Fruit fly (Drosophila melanogaster): ENCODE data around the gene CG6470.

Gene CG6470

DNA sequence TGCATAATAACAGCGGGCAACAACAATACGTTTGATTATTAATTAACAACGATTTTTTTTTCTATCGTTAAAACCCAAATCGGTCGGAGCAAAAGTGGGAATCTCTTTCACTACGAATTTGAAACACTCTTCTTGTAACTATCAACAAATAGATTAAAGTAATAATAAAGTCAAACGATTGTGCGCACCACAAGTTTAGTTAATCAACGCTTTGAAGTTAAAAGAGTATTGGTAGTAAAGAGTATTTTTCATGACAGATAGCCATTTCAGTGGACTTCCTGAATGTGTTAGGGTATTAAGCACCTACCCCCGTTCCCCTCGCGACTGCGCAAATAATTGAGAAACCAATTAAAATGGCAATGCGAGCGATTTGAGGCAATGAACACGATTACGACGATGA, 32.1 kb upstream of the CG6470 start:
- TF ChIP-seq toe (GFP tag; optimal IDR thresholded peaks at IDR 0.05) (peak; percentile 50), tj (GFP tag; optimal IDR thresholded peaks at IDR 0.05) (peak; percentile 37), Hr96 (GFP tag; optimal IDR thresholded peaks at IDR 0.05) (peak; percentile 80), ovo (GFP tag; optimal IDR thresholded peaks at IDR 0.05) (no peak), Clk (GFP tag; optimal IDR thresholded peaks at IDR 0.05) (peak; percentile 18), cnc (optimal IDR thresholded peaks at IDR 0.05) (no peak), pad (GFP tag; optimal IDR thresholded peaks at IDR 0.05) (peak; percentile 53), CG12768 (GFP tag; optimal IDR thresholded peaks at IDR 0.05) (peak; percentile 69), CG11617 (GFP tag; optimal IDR thresholded peaks at IDR 0.05) (peak; percentile 52), Mnt (GFP tag; optimal IDR thresholded peaks at IDR 0.05) (peak; percentile 14), Crg-1 (GFP tag; optimal IDR thresholded peaks at IDR 0.05) (no peak), cic (GFP tag; optimal IDR thresholded peaks at IDR 0.05) (no peak), bab1 (GFP tag; optimal IDR thresholded peaks at IDR 0.05) (peak; percentile 37), CG33017 (tag; optimal IDR thresholded peaks at IDR 0.05) (peak; percentile 84), CG5204 (GFP tag; optimal IDR thresholded peaks at IDR 0.05) (peak; percentile 60), CG7045 (GFP tag; optimal IDR thresholded peaks at IDR 0.05) (peak; percentile 73), CG7101 (tag; optimal IDR thresholded peaks at IDR 0.05) (peak; percentile 91), CG14711 (tag; optimal IDR thresholded peaks at IDR 0.05) (peak; percentile 81), kay (GFP tag; ENCODE audit: borderline replicate concordance) (peak; percentile 83), CG1620 (GFP tag; optimal IDR thresholded peaks at IDR 0.05) (peak; percentile 12)

DNA sequence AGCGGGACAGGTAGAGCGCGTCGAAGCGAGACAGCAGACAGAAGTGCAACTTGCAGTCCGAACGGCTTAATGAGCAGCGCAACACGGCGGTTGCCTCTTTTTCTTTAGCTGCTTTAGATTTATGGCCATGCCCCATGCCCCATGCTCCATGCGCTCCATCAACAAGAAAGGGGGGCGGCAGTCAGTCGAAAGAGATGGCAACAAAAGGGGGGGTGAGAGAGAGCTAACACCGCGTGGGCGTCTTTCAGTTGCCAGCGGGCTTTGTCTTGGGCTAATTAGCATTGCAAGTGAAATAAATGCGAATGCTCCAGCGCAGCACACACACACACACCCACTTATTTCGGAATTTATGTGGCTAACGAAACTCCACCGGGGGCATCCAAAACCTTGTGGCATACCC, 30.5 kb upstream of the CG6470 start:
- no peak for TF ChIP-seq CG1620 (GFP tag; optimal IDR thresholded peaks at IDR 0.05)
- TF ChIP-seq cic (GFP tag; optimal IDR thresholded peaks at IDR 0.05), result no peak

DNA sequence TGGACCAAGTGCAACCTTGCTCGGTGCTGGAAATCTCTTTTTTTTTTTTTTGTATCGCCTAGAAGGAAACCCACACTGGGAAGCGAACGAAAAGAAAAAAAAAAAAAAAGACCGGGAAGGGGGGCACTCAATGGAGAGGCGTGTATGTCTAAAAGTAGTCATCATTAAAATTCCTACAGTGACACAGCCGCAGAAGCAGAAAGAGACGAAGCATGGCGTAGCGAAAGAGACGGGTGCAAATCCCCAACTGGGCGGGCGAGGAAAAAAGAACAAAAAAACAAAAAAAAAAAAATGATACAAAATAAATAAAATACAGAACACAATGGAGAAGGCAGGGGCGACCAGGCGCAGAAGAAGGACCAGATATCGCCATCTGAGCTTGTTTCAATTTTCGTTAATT, 30.1 kb upstream of the CG6470 start:
- TF ChIP-seq pad (GFP tag; optimal IDR thresholded peaks at IDR 0.05) (no peak), toe (GFP tag; optimal IDR thresholded peaks at IDR 0.05) (no peak), CG33017 (tag; optimal IDR thresholded peaks at IDR 0.05) (no peak), CG5204 (GFP tag; optimal IDR thresholded peaks at IDR 0.05) (no peak)

- TF ChIP-seq cic (GFP tag; optimal IDR thresholded peaks at IDR 0.05) (peak; percentile 31), CG11617 (GFP tag; optimal IDR thresholded peaks at IDR 0.05) (no peak), Mnt (GFP tag; optimal IDR thresholded peaks at IDR 0.05) (no peak), tj (GFP tag; optimal IDR thresholded peaks at IDR 0.05) (peak; percentile 65), CG12768 (GFP tag; optimal IDR thresholded peaks at IDR 0.05) (no peak), Hr96 (GFP tag; optimal IDR thresholded peaks at IDR 0.05) (no peak), CG7045 (GFP tag; optimal IDR thresholded peaks at IDR 0.05) (no peak), CG33017 (tag; optimal IDR thresholded peaks at IDR 0.05) (no peak)
Measured at dm6 chrX:18543328-18543727, 28.7 kb upstream of the CG6470 start.

- TF ChIP-seq CG14711 (tag; optimal IDR thresholded peaks at IDR 0.05), result no peak
- no peak for TF ChIP-seq kay (GFP tag; ENCODE audit: borderline replicate concordance)
- TF ChIP-seq bab1 (GFP tag; optimal IDR thresholded peaks at IDR 0.05), result no peak
- TF ChIP-seq CG7101 (tag; optimal IDR thresholded peaks at IDR 0.05), result no peak
- TF ChIP-seq cnc (optimal IDR thresholded peaks at IDR 0.05), result no peak
- no peak for TF ChIP-seq Clk (GFP tag; optimal IDR thresholded peaks at IDR 0.05)
- TF ChIP-seq CG11617 (GFP tag; optimal IDR thresholded peaks at IDR 0.05), result no peak
- no peak for TF ChIP-seq Crg-1 (GFP tag; optimal IDR thresholded peaks at IDR 0.05)
- TF ChIP-seq cic (GFP tag; optimal IDR thresholded peaks at IDR 0.05), result no peak
- TF ChIP-seq CG5204 (GFP tag; optimal IDR thresholded peaks at IDR 0.05), result no peak
- TF ChIP-seq ovo (GFP tag; optimal IDR thresholded peaks at IDR 0.05), result no peak
Measured at dm6 chrX:18541915-18542314, 27.2 kb upstream of the CG6470 start.

dm6 chrX:18540268-18540667, 25.6 kb upstream of the CG6470 start:
- TF ChIP-seq Clk (GFP tag; optimal IDR thresholded peaks at IDR 0.05) (no peak), cic (GFP tag; optimal IDR thresholded peaks at IDR 0.05) (no peak), CG12768 (GFP tag; optimal IDR thresholded peaks at IDR 0.05) (no peak), cnc (optimal IDR thresholded peaks at IDR 0.05) (no peak), bab1 (GFP tag; optimal IDR thresholded peaks at IDR 0.05) (no peak), CG1620 (GFP tag; optimal IDR thresholded peaks at IDR 0.05) (no peak), Hr96 (GFP tag; optimal IDR thresholded peaks at IDR 0.05) (no peak), Mnt (GFP tag; optimal IDR thresholded peaks at IDR 0.05) (no peak), CG33017 (tag; optimal IDR thresholded peaks at IDR 0.05) (no peak), kay (GFP tag; ENCODE audit: borderline replicate concordance) (no peak), CG14711 (tag; optimal IDR thresholded peaks at IDR 0.05) (no peak), ovo (GFP tag; optimal IDR thresholded peaks at IDR 0.05) (no peak), CG11617 (GFP tag; optimal IDR thresholded peaks at IDR 0.05) (no peak), CG7101 (tag; optimal IDR thresholded peaks at IDR 0.05) (no peak)

DNA sequence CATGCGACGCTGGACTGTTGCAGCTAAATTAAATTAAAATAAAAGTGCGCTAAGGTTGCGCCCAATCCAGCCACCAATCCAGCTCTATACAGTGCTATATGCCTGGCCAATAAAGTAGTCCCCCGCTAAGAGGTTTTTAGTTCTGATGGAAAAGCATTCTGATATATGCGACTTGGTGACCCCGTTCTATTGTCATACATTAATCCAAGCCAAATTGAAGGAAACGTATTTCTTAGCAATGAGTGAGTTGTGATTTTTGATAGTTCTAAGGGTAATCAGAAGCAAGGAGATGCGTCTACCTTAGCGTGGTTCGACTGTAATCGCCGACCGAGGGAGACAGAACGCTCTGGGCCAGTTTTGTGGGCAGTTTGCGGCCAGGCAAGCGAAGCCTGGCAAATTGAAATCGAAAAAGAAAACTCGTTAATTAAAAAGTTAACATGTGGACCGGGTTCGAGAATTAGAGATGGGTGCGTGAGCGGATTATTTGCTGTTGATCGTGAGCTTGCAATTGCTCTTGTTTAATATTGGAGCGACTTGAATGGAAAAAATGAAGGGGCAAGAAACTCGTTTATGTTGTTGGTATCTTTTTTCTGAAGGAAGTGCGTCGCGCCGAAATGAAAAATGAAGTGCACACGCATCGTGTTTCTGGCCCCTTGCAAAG, 23.7 kb upstream of the CG6470 start:
- TF ChIP-seq CG7045 (GFP tag; optimal IDR thresholded peaks at IDR 0.05), result no peak
- no peak for TF ChIP-seq CG7101 (tag; optimal IDR thresholded peaks at IDR 0.05)
- TF ChIP-seq CG14711 (tag; optimal IDR thresholded peaks at IDR 0.05), result no peak
- TF ChIP-seq kay (GFP tag; ENCODE audit: borderline replicate concordance), result no peak
- TF ChIP-seq CG1620 (GFP tag; optimal IDR thresholded peaks at IDR 0.05), result no peak
- TF ChIP-seq bab1 (GFP tag; optimal IDR thresholded peaks at IDR 0.05), result no peak
- TF ChIP-seq CG33017 (tag; optimal IDR thresholded peaks at IDR 0.05), result no peak
- no peak for TF ChIP-seq Hr96 (GFP tag; optimal IDR thresholded peaks at IDR 0.05)
- no peak for TF ChIP-seq cic (GFP tag; optimal IDR thresholded peaks at IDR 0.05)
- TF ChIP-seq pad (GFP tag; optimal IDR thresholded peaks at IDR 0.05), result no peak
- no peak for TF ChIP-seq CG5204 (GFP tag; optimal IDR thresholded peaks at IDR 0.05)
- TF ChIP-seq Mnt (GFP tag; optimal IDR thresholded peaks at IDR 0.05), result no peak
- no peak for TF ChIP-seq tj (GFP tag; optimal IDR thresholded peaks at IDR 0.05)
- no peak for TF ChIP-seq Crg-1 (GFP tag; optimal IDR thresholded peaks at IDR 0.05)
- TF ChIP-seq toe (GFP tag; optimal IDR thresholded peaks at IDR 0.05), result no peak
- TF ChIP-seq ovo (GFP tag; optimal IDR thresholded peaks at IDR 0.05), result no peak
- TF ChIP-seq CG12768 (GFP tag; optimal IDR thresholded peaks at IDR 0.05), result no peak
- TF ChIP-seq CG11617 (GFP tag; optimal IDR thresholded peaks at IDR 0.05), result no peak

All from whole organism, adult.